Worm (Caenorhabditis elegans): ENCODE results near the gene ndx-2.

ce11 chrV:2695935-2696334 lies 31.1 kb upstream of the ndx-2 start, which contains the start of gene Y45G12B.3:
- no peak for TF ChIP-seq ama-1 (optimal IDR thresholded peaks at IDR 0.05)
- TF ChIP-seq ceh-19 (GFP tag; optimal IDR thresholded peaks at IDR 0.05): no peak
- no peak for TF ChIP-seq tbx-2 (tag; optimal IDR thresholded peaks at IDR 0.05)
- no peak for TF ChIP-seq pat-9 (tag; optimal IDR thresholded peaks at IDR 0.05)

All from whole organism, late embryonic.